Worm (Caenorhabditis elegans): Measurements from ENCODE around the gene unc-8.

The unc-8 gene

DNA sequence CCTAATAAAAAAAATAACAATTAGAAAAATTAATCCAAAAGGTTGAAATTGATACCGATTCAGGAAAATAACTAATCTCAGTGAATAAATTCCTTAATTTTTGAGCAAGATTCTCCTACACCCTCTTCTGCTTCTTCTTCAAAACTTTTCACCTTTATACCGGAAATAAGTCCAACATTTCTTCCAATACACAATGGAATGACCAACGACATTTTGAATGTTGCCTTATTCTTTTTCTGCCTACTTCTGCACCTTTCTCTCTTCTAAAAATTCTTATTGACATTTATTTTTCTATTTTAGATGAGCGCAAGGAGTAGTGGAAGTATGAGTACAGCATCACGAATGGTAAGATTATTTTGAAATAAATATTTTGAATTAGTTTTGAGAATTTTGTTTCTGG is at the start of gene unc-8:
Gene unc-8 (plus strand): TSS at position 301 of the 400 bp plus-strand sequence.
- TF ChIP-seq mdl-1 (tag; optimal IDR thresholded peaks at IDR 0.05): no peak
- TF ChIP-seq C34B4.2 (tag; optimal IDR thresholded peaks at IDR 0.05): no peak
- no peak for TF ChIP-seq sup-37 (GFP tag; optimal IDR thresholded peaks at IDR 0.05)
- no peak for TF ChIP-seq elt-3 (tag; optimal IDR thresholded peaks at IDR 0.05)
- no peak for TF ChIP-seq fkh-8 (tag; optimal IDR thresholded peaks at IDR 0.05)
- no peak for TF ChIP-seq nhr-84 (tag; optimal IDR thresholded peaks at IDR 0.05)
- TF ChIP-seq ztf-4 (tag; optimal IDR thresholded peaks at IDR 0.05): no peak

DNA sequence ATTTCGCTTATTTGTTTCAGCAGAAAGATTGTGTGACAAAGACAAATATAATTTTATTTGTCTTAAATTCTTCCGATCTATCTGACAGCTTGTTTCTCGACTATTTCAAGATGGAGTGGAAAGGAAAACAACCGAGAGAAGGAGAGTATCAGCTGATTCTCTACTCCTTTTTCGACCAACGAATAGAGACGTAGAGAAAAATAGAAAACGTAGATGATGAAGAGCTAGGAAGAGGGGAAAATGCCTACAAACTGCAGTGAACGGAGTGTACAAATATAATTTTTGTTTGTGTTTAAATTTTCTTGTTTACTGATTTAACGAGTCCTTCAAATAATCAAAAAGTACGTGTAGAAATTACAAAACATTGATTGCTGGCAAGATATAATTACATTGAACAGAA is 49.2 kb upstream of the unc-8 start:
- no peak for TF ChIP-seq hlh-17 (GFP tag; optimal IDR thresholded peaks at IDR 0.05; ENCODE audit: borderline replicate concordance)
- TF ChIP-seq ceh-82 (tag; optimal IDR thresholded peaks at IDR 0.05): peak in 1 of 3 experiments; percentile 3
- no peak for TF ChIP-seq grh-1 (GFP tag; IDR thresholded peaks at IDR 0.05)
- no peak for TF ChIP-seq efl-3 (GFP tag; optimal IDR thresholded peaks at IDR 0.05)
- no peak for TF ChIP-seq zip-4 (GFP tag; optimal IDR thresholded peaks at IDR 0.05)
- peak; percentile 10 to 14 for TF ChIP-seq efl-1 (optimal IDR thresholded peaks at IDR 0.05)
- TF ChIP-seq efl-1 (GFP tag; optimal IDR thresholded peaks at IDR 0.05 in 1 of 2): peak in 1 of 2 experiments; percentile 89
- no peak for TF ChIP-seq nhr-77 (tag; optimal IDR thresholded peaks at IDR 0.05)
- TF ChIP-seq fkh-10 (GFP tag; optimal IDR thresholded peaks at IDR 0.05): no peak
- no peak for TF ChIP-seq ceh-90 (tag; optimal IDR thresholded peaks at IDR 0.05)
- TF ChIP-seq rnt-1 (tag; optimal IDR thresholded peaks at IDR 0.05): peak; percentile 12
- no peak for TF ChIP-seq ets-5 (GFP tag; IDR thresholded peaks at IDR 0.05)
- TF ChIP-seq nhr-11 (tag; optimal IDR thresholded peaks at IDR 0.05): no peak
- TF ChIP-seq mdl-1 (tag; optimal IDR thresholded peaks at IDR 0.05): no peak
- no peak for TF ChIP-seq nhr-20 (tag; optimal IDR thresholded peaks at IDR 0.05)
- TF ChIP-seq nhr-12 (tag; optimal IDR thresholded peaks at IDR 0.05): no peak
- no peak for TF ChIP-seq pag-3 (tag; optimal IDR thresholded peaks at IDR 0.05; ENCODE audit: borderline replicate concordance, insufficient read depth)
- no peak for TF ChIP-seq lin-13 (GFP tag; optimal IDR thresholded peaks at IDR 0.05)
- peak; percentile 47 for TF ChIP-seq F16B12.6 (tag; optimal IDR thresholded peaks at IDR 0.05)
- TF ChIP-seq lin-14 (GFP tag; optimal IDR thresholded peaks at IDR 0.05): peak; percentile 53
- TF ChIP-seq ztf-11 (tag; optimal IDR thresholded peaks at IDR 0.05): no peak
- TF ChIP-seq ceh-8 (GFP tag; optimal IDR thresholded peaks at IDR 0.05): no peak
- peak; percentile 14 for TF ChIP-seq snu-23 (GFP tag; optimal IDR thresholded peaks at IDR 0.05)
- TF ChIP-seq dpl-1 (GFP tag; optimal IDR thresholded peaks at IDR 0.05): peak in 1 of 3 experiments; percentile 29
- no peak for TF ChIP-seq sox-4 (tag; optimal IDR thresholded peaks at IDR 0.05)
- TF ChIP-seq lin-35 (GFP tag; optimal IDR thresholded peaks at IDR 0.05): peak in 1 of 2 experiments; percentile 36
- no peak for TF ChIP-seq ceh-63 (GFP tag; optimal IDR thresholded peaks at IDR 0.05)
- TF ChIP-seq aha-1 (tag; optimal IDR thresholded peaks at IDR 0.05): no peak
- TF ChIP-seq unc-62 (GFP tag; optimal IDR thresholded peaks at IDR 0.05): no peak
- peak in 1 of 2 experiments; percentile 69 for TF ChIP-seq lsy-2 (tag; optimal IDR thresholded peaks at IDR 0.05)
- TF ChIP-seq nhr-85 (tag): peak; percentile 20

DNA sequence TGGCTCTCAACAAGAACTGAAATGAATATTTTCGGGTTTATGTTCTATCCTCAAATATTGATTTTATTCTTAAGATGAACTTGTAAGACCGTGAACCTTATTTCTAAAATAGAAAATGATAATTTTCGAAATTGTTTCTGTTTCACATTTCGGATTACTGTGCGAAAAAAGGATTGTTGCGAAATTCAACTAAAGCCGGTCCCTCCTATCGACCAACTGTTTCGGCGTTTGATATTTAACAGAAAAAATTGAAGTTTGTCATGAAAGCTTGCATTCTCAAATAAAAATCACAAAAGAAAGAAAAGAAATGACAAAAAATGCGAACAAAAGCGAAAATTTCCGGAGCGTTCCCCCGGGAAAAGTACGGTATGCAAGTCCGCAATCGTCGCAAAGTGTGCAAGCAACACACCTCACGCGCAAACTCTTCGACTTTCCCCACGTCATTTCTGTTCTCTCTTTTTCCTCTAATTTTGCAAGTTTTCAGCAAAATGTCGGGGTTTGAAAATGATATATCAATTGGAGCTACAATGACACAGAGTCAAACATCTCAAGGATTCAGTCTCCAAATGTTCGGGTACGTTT is 47.8 kb upstream of the unc-8 start, which contains the start of gene C34D4.4:
Gene C34D4.4 (plus strand): TSS at position 342 of the 582 bp plus-strand sequence.
- TF ChIP-seq efl-1 (optimal IDR thresholded peaks at IDR 0.05) (peak; percentile 61 to 64), efl-1 (GFP tag; optimal IDR thresholded peaks at IDR 0.05 in 1 of 2) (peak; percentile 61 to 95), zip-4 (GFP tag; optimal IDR thresholded peaks at IDR 0.05) (peak; percentile 61), skn-1 (tag; optimal IDR thresholded peaks at IDR 0.05) (peak; percentile 39), C16A3.4 (tag; optimal IDR thresholded peaks at IDR 0.05) (no peak), nhr-20 (tag; optimal IDR thresholded peaks at IDR 0.05) (peak; percentile 14), lin-35 (GFP tag; optimal IDR thresholded peaks at IDR 0.05) (peak; percentile 57 to 72), lsy-2 (tag; optimal IDR thresholded peaks at IDR 0.05) (peak; percentile 90 to 98), dpl-1 (GFP tag; optimal IDR thresholded peaks at IDR 0.05) (peak; percentile 32 to 60 (median 58)), mef-2 (tag; optimal IDR thresholded peaks at IDR 0.05) (no peak), lin-15B (tag; optimal IDR thresholded peaks at IDR 0.05) (peak; percentile 35), fos-1 (tag; optimal IDR thresholded peaks at IDR 0.05) (no peak), nhr-47 (tag; optimal IDR thresholded peaks at IDR 0.05) (peak; percentile 45), F16B12.6 (tag; optimal IDR thresholded peaks at IDR 0.05) (peak; percentile 92), xbp-1 (tag; optimal IDR thresholded peaks at IDR 0.05) (peak; percentile 9), nhr-71 (tag; optimal IDR thresholded peaks at IDR 0.05) (peak; percentile 36), lin-13 (GFP tag; optimal IDR thresholded peaks at IDR 0.05) (peak; percentile 15), irx-1 (tag; optimal IDR thresholded peaks at IDR 0.05) (no peak), egl-13 (tag; optimal IDR thresholded peaks at IDR 0.05) (no peak), mep-1 (tag; optimal IDR thresholded peaks at IDR 0.05) (peak; percentile 20), blmp-1 (tag; optimal IDR thresholded peaks at IDR 0.05) (peak; percentile 65), rnt-1 (tag; optimal IDR thresholded peaks at IDR 0.05) (peak; percentile 19)

All from whole organism, L1 larva.